Worm (Caenorhabditis elegans) whole organism, L1 larva: Measurements from ENCODE around the gene C02F12.5.

Source experiments
- C34B4.2 ChIP-seq: sonication (generic microtip); optimal IDR thresholded peaks from 2 replicates; lab custom pipeline; 2017; ENCODE audit warnings: mild to moderate bottlenecking, missing genetic modification characterization, missing compliant biosample characterization
- Y116A8C.19 ChIP-seq: sonication (generic microtip); optimal IDR thresholded peaks from 2 replicates; lab custom pipeline; 2016; ENCODE audit warnings: missing compliant biosample characterization, missing genetic modification characterization, borderline replicate concordance
- alr-1 ChIP-seq: fragments of 200-800 bp; sonication (Bioruptor generic); optimal IDR thresholded peaks from 2 replicates; lab custom pipeline; 2018; ENCODE audit warnings: borderline replicate concordance, mild to moderate bottlenecking, missing genetic modification characterization, missing compliant biosample characterization
- ama-1 ChIP-seq: fragments of 150-350 bp; optimal IDR thresholded peaks from 2 replicates; lab custom pipeline; 2014
- ceh-8 ChIP-seq: fragments of 200-800 bp; sonication (Bioruptor generic); optimal IDR thresholded peaks from 2 replicates; lab custom pipeline; 2018; ENCODE audit warnings: mild to moderate bottlenecking, missing genetic modification characterization, moderate library complexity, missing compliant biosample characterization
- ceh-82 ChIP-seq, 3 experiments: fragments of 150-350 bp in 1 of 3; sonication (generic microtip) in 2 of 3; optimal IDR thresholded peaks; 2 replicates each; lab custom pipeline; 2014 to 2017; ENCODE audit warnings: missing biosample characterization in 3 of 3, missing genetic modification characterization in 3 of 3
- ceh-90 ChIP-seq: sonication (generic microtip); optimal IDR thresholded peaks from 2 replicates; lab custom pipeline; 2016; ENCODE audit warnings: missing genetic modification characterization, missing compliant biosample characterization
- dpl-1 ChIP-seq, 3 experiments: fragments of 150-350 bp in 2 of 3; sonication (generic microtip) in 1 of 3; optimal IDR thresholded peaks; 2 replicates each; lab custom pipeline; 2014 to 2017; ENCODE audit warnings: missing biosample characterization in 3 of 3, missing genetic modification characterization in 3 of 3, missing genetic modification reagents in 3 of 3
- dsc-1 ChIP-seq: sonication (generic microtip); optimal IDR thresholded peaks from 2 replicates; lab custom pipeline; 2016; ENCODE audit warnings: mild to moderate bottlenecking, missing genetic modification characterization, missing compliant biosample characterization
- efl-1 ChIP-seq, 4 experiments: fragments of 150-350 bp; optimal IDR thresholded peaks in 3 of 4; peaks in 1 of 4; 1 replicate in 1 of 4; 2 replicates in 3 of 4; lab custom pipeline; 2014; ENCODE audit warnings: missing biosample characterization in 2 of 4, missing genetic modification characterization in 2 of 4, missing genetic modification reagents in 2 of 4
- elt-2 ChIP-seq: sonication (generic microtip); optimal IDR thresholded peaks from 2 replicates; lab custom pipeline; 2016; ENCODE audit warnings: missing genetic modification characterization, mild to moderate bottlenecking, inconsistent platforms, missing compliant biosample characterization, missing genetic modification reagents
- fkh-10 ChIP-seq: sonication (generic microtip); optimal IDR thresholded peaks from 2 replicates; lab custom pipeline; 2017; ENCODE audit warnings: missing biosample characterization, missing genetic modification reagents, missing genetic modification characterization
- fkh-4 ChIP-seq: sonication (generic microtip); optimal IDR thresholded peaks from 2 replicates; lab custom pipeline; 2016; ENCODE audit warnings: missing compliant biosample characterization, missing genetic modification characterization, borderline replicate concordance
- fkh-8 ChIP-seq: sonication (generic microtip); optimal IDR thresholded peaks from 2 replicates; lab custom pipeline; 2016; ENCODE audit warnings: mild to moderate bottlenecking, missing genetic modification characterization, missing compliant biosample characterization
- grh-1 ChIP-seq: fragments of 200-800 bp; sonication (Bioruptor generic); IDR thresholded peaks from 2 replicates; pipeline ENCODE4 v1.3.6; 2022; ENCODE audit warnings: missing genetic modification reagents, missing genetic modification characterization, missing compliant biosample characterization
- hlh-17 ChIP-seq: fragments of 200-800 bp; sonication (Bioruptor generic); optimal IDR thresholded peaks from 2 replicates; lab custom pipeline; 2018; ENCODE audit warnings: missing genetic modification characterization, mild to moderate bottlenecking, missing compliant biosample characterization, moderate library complexity, borderline replicate concordance
- jun-1 ChIP-seq: fragments of 150-350 bp; optimal IDR thresholded peaks from 2 replicates; lab custom pipeline; 2014; ENCODE audit warnings: missing biosample characterization, missing genetic modification reagents, missing genetic modification characterization
- lin-13 ChIP-seq: fragments of 150-350 bp; optimal IDR thresholded peaks from 2 replicates; lab custom pipeline; 2014; ENCODE audit warnings: missing biosample characterization, missing genetic modification reagents, missing genetic modification characterization
- lin-14 ChIP-seq: fragments of 200-800 bp; sonication (Bioruptor generic); optimal IDR thresholded peaks from 2 replicates; lab custom pipeline; 2018; ENCODE audit warnings: mild to moderate bottlenecking, missing genetic modification characterization, moderate library complexity, missing compliant biosample characterization
- mdl-1 ChIP-seq, 2 experiments: fragments of 150-350 bp; optimal IDR thresholded peaks; 2 replicates each; lab custom pipeline; 2014 to 2017; ENCODE audit warnings: missing biosample characterization in 2 of 2, missing genetic modification characterization in 2 of 2, inconsistent platforms in 1 of 2
- mef-2 ChIP-seq: fragments of 150-350 bp; optimal IDR thresholded peaks from 2 replicates; lab custom pipeline; 2014; ENCODE audit warnings: missing biosample characterization, missing genetic modification characterization
- nhr-237 ChIP-seq: fragments of 150-350 bp; optimal IDR thresholded peaks from 2 replicates; lab custom pipeline; 2014; ENCODE audit warnings: missing biosample characterization, missing genetic modification characterization
- nhr-47 ChIP-seq: sonication (generic microtip); optimal IDR thresholded peaks from 2 replicates; lab custom pipeline; 2016; ENCODE audit warnings: mild to moderate bottlenecking, missing genetic modification characterization, moderate library complexity, missing compliant biosample characterization
- nhr-71 ChIP-seq: sonication (generic microtip); optimal IDR thresholded peaks from 2 replicates; lab custom pipeline; 2016; ENCODE audit warnings: mild to moderate bottlenecking, missing genetic modification characterization, moderate library complexity, missing compliant biosample characterization
- nhr-77 ChIP-seq: fragments of 150-350 bp; optimal IDR thresholded peaks from 2 replicates; lab custom pipeline; 2014; ENCODE audit warnings: missing biosample characterization, missing genetic modification characterization
- nhr-90 ChIP-seq: sonication (generic microtip); optimal IDR thresholded peaks from 2 replicates; lab custom pipeline; 2016; ENCODE audit warnings: mild to moderate bottlenecking, missing genetic modification characterization, missing compliant biosample characterization; ENCODE audit not compliant: poor library complexity
- pag-3 ChIP-seq: sonication (generic microtip); optimal IDR thresholded peaks from 2 replicates; lab custom pipeline; 2017; ENCODE audit warnings: missing genetic modification characterization, mild to moderate bottlenecking, missing compliant biosample characterization, antibody characterized with exemption, borderline replicate concordance; ENCODE audit not compliant: insufficient read depth
- rnt-1 ChIP-seq: sonication (generic microtip); optimal IDR thresholded peaks from 2 replicates; lab custom pipeline; 2016; ENCODE audit warnings: mild to moderate bottlenecking, missing genetic modification characterization, moderate library complexity, missing compliant biosample characterization
- snu-23 ChIP-seq: sonication (generic microtip); optimal IDR thresholded peaks from 2 replicates; lab custom pipeline; 2016; ENCODE audit warnings: missing genetic modification characterization, missing compliant biosample characterization
- sox-4 ChIP-seq: sonication (generic microtip); optimal IDR thresholded peaks from 2 replicates; lab custom pipeline; 2016; ENCODE audit warnings: missing genetic modification characterization, missing compliant biosample characterization
- sptf-1 ChIP-seq: fragments of 150-350 bp; optimal IDR thresholded peaks from 2 replicates; lab custom pipeline; 2014; ENCODE audit warnings: missing biosample characterization, missing genetic modification characterization
- tbx-2 ChIP-seq: sonication (generic microtip); optimal IDR thresholded peaks from 2 replicates; lab custom pipeline; 2016; ENCODE audit warnings: missing genetic modification characterization, missing compliant biosample characterization
- unc-130 ChIP-seq: fragments of 150-350 bp; optimal IDR thresholded peaks from 2 replicates; lab custom pipeline; 2017; ENCODE audit warnings: missing biosample characterization, missing genetic modification characterization, inconsistent platforms
- unc-86 ChIP-seq: sonication (generic microtip); optimal IDR thresholded peaks from 2 replicates; lab custom pipeline; 2016; ENCODE audit warnings: missing genetic modification characterization, missing compliant biosample characterization
- unc-98 ChIP-seq: fragments of 200-800 bp; sonication (Bioruptor generic); IDR thresholded peaks from 2 replicates; pipeline ENCODE4 v1.3.6; 2022; ENCODE audit warnings: missing genetic modification characterization, missing compliant biosample characterization
- vab-15 ChIP-seq: sonication (generic microtip); optimal IDR thresholded peaks from 2 replicates; lab custom pipeline; 2017; ENCODE audit warnings: missing genotype, mild to moderate bottlenecking, missing genetic modification characterization, missing compliant biosample characterization
- xbp-1 ChIP-seq: sonication (generic microtip); optimal IDR thresholded peaks from 2 replicates; lab custom pipeline; 2016; ENCODE audit warnings: missing genetic modification characterization, missing compliant biosample characterization
- zag-1 ChIP-seq: fragments of 150-350 bp; optimal IDR thresholded peaks from 2 replicates; lab custom pipeline; 2014; ENCODE audit warnings: missing biosample characterization, missing genetic modification characterization

C02F12.5 gene

ce11 chrX:3709747-3710146, 37.8 kb upstream of the C02F12.5 start:
- TF ChIP-seq dsc-1 (tag; lab: Kevin White, UChicago) (peak; percentile 94), nhr-71 (peak; percentile 50), rnt-1 (tag; lab: Kevin White, UChicago) (peak; percentile 32), efl-1 (optimal IDR thresholded peaks at IDR 0.05; lab: Kevin White, UChicago) (no peak), efl-1 (GFP tag; optimal IDR thresholded peaks at IDR 0.05 in 1 of 2; lab: Kevin White, UChicago) (peak in 1 of 2 experiments; percentile 70), lin-14 (peak; percentile 33), unc-98 (GFP tag; lab: Robert Waterston, UW) (no peak), nhr-77 (tag; lab: Kevin White, UChicago) (no peak), fkh-4 (tag; lab: Kevin White, UChicago) (peak; percentile 80), snu-23 (GFP tag; lab: Kevin White, UChicago) (peak; percentile 4)

- TF ChIP-seq ceh-8 = no peak
- peak; percentile 17 for TF ChIP-seq snu-23 (GFP tag; lab: Kevin White, UChicago)
- TF ChIP-seq ceh-90 (tag; lab: Kevin White, UChicago) = no peak
- TF ChIP-seq tbx-2 = no peak
- no peak for TF ChIP-seq nhr-77 (tag; lab: Kevin White, UChicago)
- no peak for TF ChIP-seq grh-1 (GFP tag; lab: Robert Waterston, UW)
- no peak for TF ChIP-seq unc-98 (GFP tag; lab: Robert Waterston, UW)
- no peak for TF ChIP-seq nhr-47 (tag; lab: Kevin White, UChicago)
- TF ChIP-seq jun-1 (tag; lab: Kevin White, UChicago) = no peak
- TF ChIP-seq xbp-1 = no peak
- TF ChIP-seq vab-15 = no peak
- TF ChIP-seq pag-3 (tag; lab: Kevin White, UChicago) = no peak
- no peak for TF ChIP-seq sox-4 (tag; lab: Kevin White, UChicago)
- TF ChIP-seq sptf-1 (tag; lab: Kevin White, UChicago) = no peak
- peak; percentile 68 for TF ChIP-seq rnt-1 (tag; lab: Kevin White, UChicago)
- TF ChIP-seq fkh-4 (tag; lab: Kevin White, UChicago) = no peak
- no peak for TF ChIP-seq ceh-82 (tag; optimal IDR thresholded peaks at IDR 0.05; lab: Kevin White, UChicago)
- peak; percentile 61 for TF ChIP-seq nhr-71
- TF ChIP-seq C34B4.2 (tag; lab: Kevin White, UChicago) = no peak
- no peak for TF ChIP-seq lin-13 (GFP tag; lab: Kevin White, UChicago)
- no peak for TF ChIP-seq zag-1
- no peak for TF ChIP-seq fkh-8 (tag; lab: Kevin White, UChicago)
- no peak for TF ChIP-seq fkh-10 (GFP tag; lab: Kevin White, UChicago)
- TF ChIP-seq Y116A8C.19 (tag; lab: Kevin White, UChicago) = no peak
- TF ChIP-seq unc-86 = no peak
- peak; percentile 37 for TF ChIP-seq lin-14
- TF ChIP-seq nhr-237 = no peak
- TF ChIP-seq mdl-1 (tag; optimal IDR thresholded peaks at IDR 0.05; lab: Kevin White, UChicago) = no peak
- no peak for TF ChIP-seq nhr-90 (tag; lab: Kevin White, UChicago)
- TF ChIP-seq elt-2 (tag; lab: Kevin White, UChicago) = no peak
- TF ChIP-seq alr-1 (tag; lab: Kevin White, UChicago) = no peak
- no peak for TF ChIP-seq mef-2
- no peak for TF ChIP-seq unc-130 (tag; lab: Kevin White, UChicago)
- TF ChIP-seq ama-1 (lab: Kevin White, UChicago) = no peak
- peak; percentile 31 for TF ChIP-seq dsc-1 (tag; lab: Kevin White, UChicago)
These were observed 34.4 kb upstream of the C02F12.5 start for ce11 chrX:3706319-3706718.

- TF ChIP-seq hlh-17 (GFP tag; lab: Kevin White, UChicago) (no peak), nhr-71 (peak; percentile 39), lin-14 (peak; percentile 47), rnt-1 (tag; lab: Kevin White, UChicago) (peak; percentile 1), dpl-1 (GFP tag; optimal IDR thresholded peaks at IDR 0.05; lab: Kevin White, UChicago) (no peak), fkh-8 (tag; lab: Kevin White, UChicago) (peak; percentile 43), unc-86 (peak; percentile 24), pag-3 (tag; lab: Kevin White, UChicago) (no peak), ceh-90 (tag; lab: Kevin White, UChicago) (no peak)
These were observed 33.4 kb upstream of the C02F12.5 start for ce11 chrX:3705319-3705718.
